Worm (Caenorhabditis elegans) whole organism, late embryonic: Measurements from ENCODE around the gene daf-41.

Experiments used
- ceh-34 ChIP-seq: sonication (generic microtip); optimal IDR thresholded peaks from 2 replicates; lab custom pipeline; 2016; ENCODE audit warnings: mild to moderate bottlenecking, missing genetic modification characterization, missing compliant biosample characterization
- ceh-48 ChIP-seq: sonication (generic microtip); optimal IDR thresholded peaks from 2 replicates; lab custom pipeline; 2016; ENCODE audit warnings: missing genetic modification characterization, inconsistent platforms, missing compliant biosample characterization
- elt-2 ChIP-seq: sonication (generic microtip); optimal IDR thresholded peaks from 2 replicates; lab custom pipeline; 2016; ENCODE audit warnings: missing genetic modification reagents, missing genetic modification characterization, missing compliant biosample characterization
- hlh-30 ChIP-seq: sonication (generic microtip); optimal IDR thresholded peaks from 2 replicates; lab custom pipeline; 2017; ENCODE audit warnings: antibody characterized with exemption, missing genetic modification characterization, missing compliant biosample characterization; ENCODE audit not compliant: insufficient read depth
- nfya-1 ChIP-seq: sonication (generic microtip); optimal IDR thresholded peaks from 2 replicates; lab custom pipeline; 2017; ENCODE audit warnings: missing genetic modification characterization, mild to moderate bottlenecking, missing compliant biosample characterization, antibody characterized with exemption, moderate library complexity
- ref-2 ChIP-seq: sonication (generic microtip); optimal IDR thresholded peaks from 2 replicates; lab custom pipeline; 2016; ENCODE audit warnings: missing genetic modification characterization, missing compliant biosample characterization
- unc-3 ChIP-seq, 2 experiments: fragments of 200-800 bp in 1 of 2; sonication (Bioruptor generic) in 1 of 2; sonication (generic microtip) in 1 of 2; conservative IDR thresholded peaks in 1 of 2; optimal IDR thresholded peaks in 1 of 2; 2 replicates each; pipeline versions ENCODE4 v1.3.6 to Lab custom; 2016 to 2022; ENCODE audit warnings: missing compliant biosample characterization in 2 of 2, missing genetic modification characterization in 2 of 2, missing genetic modification reagents in 1 of 2
- zip-5 ChIP-seq: sonication (generic microtip); optimal IDR thresholded peaks from 2 replicates; lab custom pipeline; 2016; ENCODE audit warnings: missing genetic modification characterization, missing compliant biosample characterization

- TF ChIP-seq nfya-1 (tag; lab: Kevin White, UChicago) (no peak), elt-2 (tag; lab: Kevin White, UChicago) (no peak), unc-3 (GFP tag; conservative IDR thresholded peaks at IDR 0.05; lab: Robert Waterston, UW) (no peak), unc-3 (tag; optimal IDR thresholded peaks at IDR 0.05; lab: Kevin White, UChicago) (no peak), ceh-34 (tag; lab: Kevin White, UChicago) (no peak), ref-2 (no peak), hlh-30 (tag; lab: Kevin White, UChicago) (no peak), ceh-48 (tag; lab: Kevin White, UChicago) (no peak), zip-5 (tag; lab: Kevin White, UChicago) (no peak)
These were observed 315 bp downstream of the daf-41 start for ce11 chrIII:5274250-5274649.
